Worm (Caenorhabditis elegans) whole organism, early embryonic: ENCODE data around the gene F53H8.3.

Source experiments
- ama-1 ChIP-seq: fragments of 150-350 bp; optimal IDR thresholded peaks from 2 replicates; lab custom pipeline; 2014
- ceh-36 ChIP-seq: sonication (generic microtip); optimal IDR thresholded peaks from 2 replicates; lab custom pipeline; 2016; ENCODE audit warnings: missing genetic modification characterization, inconsistent platforms, missing compliant biosample characterization
- ets-7 ChIP-seq: sonication (generic microtip); optimal IDR thresholded peaks from 2 replicates; lab custom pipeline; 2016; ENCODE audit warnings: missing genotype, missing genetic modification characterization, missing compliant biosample characterization
- flt-1 ChIP-seq: fragments of 200-800 bp; sonication (Bioruptor generic); IDR thresholded peaks from 2 replicates; pipeline ENCODE4 v1.3.6; 2022; ENCODE audit warnings: missing genetic modification characterization, missing compliant biosample characterization
- hmg-4 ChIP-seq: fragments of 200-800 bp; sonication (Bioruptor generic); optimal IDR thresholded peaks from 2 replicates; lab custom pipeline; 2018; ENCODE audit warnings: mild to moderate bottlenecking, missing genetic modification characterization, missing compliant biosample characterization

ce11 chrX:912564-912963 lies 25.8 kb upstream of the F53H8.3 start:
- TF ChIP-seq ama-1 (lab: Kevin White, UChicago), result no peak
- no peak for TF ChIP-seq flt-1 (GFP tag; lab: Robert Waterston, UW)
- no peak for TF ChIP-seq ets-7
- no peak for TF ChIP-seq ceh-36 (tag; lab: Kevin White, UChicago)
- TF ChIP-seq hmg-4 (GFP tag; lab: Kevin White, UChicago), result no peak
